Worm (Caenorhabditis elegans): ENCODE measurements around the gene bcas-2.

ce11 chrIII:6248064-6248687 is 2.5 kb upstream of the bcas-2 start, which contains the start of the genes gen-1 and stt-3:
- TF ChIP-seq nhr-11 (tag; optimal IDR thresholded peaks at IDR 0.05): no peak
- TF ChIP-seq nhr-237 (tag; optimal IDR thresholded peaks at IDR 0.05): no peak
- no peak for TF ChIP-seq unc-62 (GFP tag; optimal IDR thresholded peaks at IDR 0.05)
- TF ChIP-seq R02D3.7 (tag; optimal IDR thresholded peaks at IDR 0.05): no peak
- TF ChIP-seq mdl-1 (tag; optimal IDR thresholded peaks at IDR 0.05): no peak
- TF ChIP-seq skn-1 (tag; optimal IDR thresholded peaks at IDR 0.05): no peak
- no peak for TF ChIP-seq zag-1 (tag; optimal IDR thresholded peaks at IDR 0.05)
- no peak for TF ChIP-seq elt-1 (tag; optimal IDR thresholded peaks at IDR 0.05)
